Fruit fly (Drosophila melanogaster) whole organism, adult: Measurements from ENCODE around the gene MnM.

Experiments
- CG11617 ChIP-seq: fragments of 200-800 bp; sonication (Bioruptor generic); optimal IDR thresholded peaks from 2 replicates; lab custom pipeline; 2017; ENCODE audit warnings: mild to moderate bottlenecking, missing biosample characterization, missing genetic modification reagents, missing genetic modification characterization
- CG12768 ChIP-seq: fragments of 200-800 bp; sonication (Bioruptor generic); optimal IDR thresholded peaks from 2 replicates; lab custom pipeline; 2017; ENCODE audit warnings: missing biosample characterization, missing genetic modification characterization, mild to moderate bottlenecking, moderate library complexity, missing genetic modification reagents
- CG14711 ChIP-seq: fragments of 200-800 bp; sonication (Bioruptor generic); optimal IDR thresholded peaks from 2 replicates; lab custom pipeline; 2018; ENCODE audit warnings: missing biosample characterization, mild to moderate bottlenecking, missing genetic modification characterization, moderate library complexity
- CG1620 ChIP-seq: fragments of 200-800 bp; sonication (Bioruptor generic); optimal IDR thresholded peaks from 2 replicates; lab custom pipeline; 2016; ENCODE audit warnings: missing biosample characterization, missing genetic modification characterization
- CG33017 ChIP-seq: fragments of 200-800 bp; sonication (Bioruptor generic); optimal IDR thresholded peaks from 2 replicates; lab custom pipeline; 2018; ENCODE audit warnings: missing biosample characterization, mild to moderate bottlenecking, missing genetic modification characterization, moderate library complexity
- CG5204 ChIP-seq: fragments of 200-800 bp; sonication (Bioruptor generic); optimal IDR thresholded peaks from 2 replicates; lab custom pipeline; 2016; ENCODE audit warnings: missing biosample characterization, missing genetic modification characterization
- CG7045 ChIP-seq: fragments of 200-800 bp; sonication (Bioruptor generic); optimal IDR thresholded peaks from 2 replicates; lab custom pipeline; 2017; ENCODE audit warnings: missing biosample characterization, mild to moderate bottlenecking, missing genetic modification characterization
- CG7101 ChIP-seq: fragments of 200-800 bp; sonication (Bioruptor generic); optimal IDR thresholded peaks from 2 replicates; lab custom pipeline; 2018; ENCODE audit warnings: missing biosample characterization, mild to moderate bottlenecking, missing genetic modification characterization, moderate library complexity
- Clk ChIP-seq: fragments of 200-800 bp; sonication (Bioruptor generic); optimal IDR thresholded peaks from 2 replicates; lab custom pipeline; 2017; ENCODE audit warnings: missing biosample characterization, missing genetic modification characterization
- Crg-1 ChIP-seq: fragments of 200-800 bp; sonication (Bioruptor generic); optimal IDR thresholded peaks from 2 replicates; lab custom pipeline; 2016; ENCODE audit warnings: missing biosample characterization, missing genetic modification characterization
- Hr96 ChIP-seq: fragments of 200-800 bp; sonication (Bioruptor generic); optimal IDR thresholded peaks from 2 replicates; lab custom pipeline; 2016; ENCODE audit warnings: missing biosample characterization, missing genetic modification characterization
- Mnt ChIP-seq: fragments of 200-800 bp; sonication (Bioruptor generic); optimal IDR thresholded peaks from 2 replicates; lab custom pipeline; 2016; ENCODE audit warnings: missing biosample characterization, mild to moderate bottlenecking, missing genetic modification characterization
- bab1 ChIP-seq: fragments of 200-800 bp; sonication (Bioruptor generic); optimal IDR thresholded peaks from 3 replicates; lab custom pipeline; 2019; ENCODE audit warnings: missing biosample characterization, mild to moderate bottlenecking, missing genetic modification characterization, moderate library complexity
- cic ChIP-seq: fragments of 200-800 bp; sonication (Bioruptor generic); optimal IDR thresholded peaks from 2 replicates; lab custom pipeline; 2017; ENCODE audit warnings: missing biosample characterization, mild to moderate bottlenecking, missing genetic modification characterization, moderate library complexity
- cnc ChIP-seq, 2 experiments: fragments of >200 bp; optimal IDR thresholded peaks; 2 replicates each; lab custom pipeline; 2017
- kay ChIP-seq: fragments of 200-800 bp; sonication (Bioruptor generic); peaks from one replicate; lab custom pipeline; 2016; ENCODE audit warnings: missing biosample characterization, missing genetic modification characterization, borderline replicate concordance
- ovo ChIP-seq: fragments of 200-800 bp; sonication (Bioruptor generic); optimal IDR thresholded peaks from 2 replicates; lab custom pipeline; 2016; ENCODE audit warnings: missing biosample characterization, missing genetic modification characterization
- pad ChIP-seq: fragments of 200-800 bp; sonication (Bioruptor generic); optimal IDR thresholded peaks from 3 replicates; lab custom pipeline; 2017; ENCODE audit warnings: missing biosample characterization, missing genetic modification characterization, mild to moderate bottlenecking, moderate library complexity, missing genetic modification reagents
- tj ChIP-seq: fragments of 200-800 bp; sonication (Bioruptor generic); optimal IDR thresholded peaks from 3 replicates; lab custom pipeline; 2017; ENCODE audit warnings: missing biosample characterization, mild to moderate bottlenecking, missing genetic modification characterization, moderate library complexity
- toe ChIP-seq: fragments of 200-800 bp; sonication (Bioruptor generic); optimal IDR thresholded peaks from 2 replicates; lab custom pipeline; 2016; ENCODE audit warnings: missing biosample characterization, missing genetic modification characterization

Gene MnM

dm6 chr3L:3222643-3223389 is 44.4 kb upstream of the MnM start, which contains the start of the genes RpL28 and eIF1:
RpL28 (minus strand) TSS chr3L:3222960.
eIF1 (plus strand) TSS chr3L:3223341.
- TF ChIP-seq pad (GFP tag; lab: Kevin White, UChicago) (peak; percentile 87), CG14711 (tag; lab: Kevin White, UChicago) (peak; percentile 79), ovo (GFP tag; lab: Kevin White, UChicago) (peak; percentile 96), Hr96 (GFP tag; lab: Kevin White, UChicago) (peak; percentile 97), CG7045 (GFP tag; lab: Kevin White, UChicago) (peak; percentile 93), Crg-1 (GFP tag; lab: Kevin White, UChicago) (peak; percentile 98), CG12768 (peak; percentile 94), CG1620 (GFP tag; lab: Kevin White, UChicago) (peak; percentile 98), CG33017 (tag; lab: Kevin White, UChicago) (peak; percentile 81), Mnt (peak; percentile 96), Clk (GFP tag; lab: Kevin White, UChicago) (peak; percentile 90), CG7101 (peak; percentile 96), CG11617 (GFP tag; lab: Kevin White, UChicago) (peak; percentile 98), bab1 (peak; percentile 70), tj (GFP tag; lab: Kevin White, UChicago) (peak; percentile 84), cnc (optimal IDR thresholded peaks at IDR 0.05; lab: Kevin White, UChicago) (no peak), cic (GFP tag; lab: Kevin White, UChicago) (peak; percentile 57), CG5204 (GFP tag; lab: Kevin White, UChicago) (no peak), kay (no peak), toe (GFP tag; lab: Kevin White, UChicago) (no peak)

DNA sequence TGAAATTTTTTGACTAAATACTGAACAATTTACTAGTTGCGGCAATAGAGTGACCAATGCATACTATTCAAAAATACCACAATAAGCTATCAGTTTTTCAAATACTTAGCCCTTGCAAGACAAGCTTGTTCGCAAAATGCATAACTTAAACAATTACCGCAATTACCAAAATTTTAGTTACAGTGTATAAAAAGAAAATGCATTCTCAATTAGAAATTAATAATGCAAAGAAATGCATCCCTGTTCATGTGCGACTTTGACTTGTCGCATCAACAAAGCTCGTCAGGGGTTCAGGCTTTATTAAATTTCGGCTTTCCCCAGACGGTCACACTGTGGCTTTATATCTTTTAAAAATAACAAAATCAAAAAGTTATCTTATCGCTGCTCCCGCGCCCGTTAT is 40.5 kb upstream of the MnM start, which contains the start of the genes hob and nSMase:
hob (minus strand) TSS at position 62 of the 400 bp plus-strand sequence.
nSMase (plus strand) TSS at position 298 of the 400 bp plus-strand sequence.
- TF ChIP-seq CG7045 (GFP tag; lab: Kevin White, UChicago) = no peak
- no peak for TF ChIP-seq CG5204 (GFP tag; lab: Kevin White, UChicago)
- TF ChIP-seq kay = no peak
- TF ChIP-seq bab1 = peak; percentile 64
- peak; percentile 33 for TF ChIP-seq CG7101
- peak; percentile 47 for TF ChIP-seq cic (GFP tag; lab: Kevin White, UChicago)
- no peak for TF ChIP-seq Clk (GFP tag; lab: Kevin White, UChicago)
- TF ChIP-seq CG14711 (tag; lab: Kevin White, UChicago) = peak; percentile 14
- no peak for TF ChIP-seq CG33017 (tag; lab: Kevin White, UChicago)
- TF ChIP-seq CG1620 (GFP tag; lab: Kevin White, UChicago) = peak; percentile 13
- peak; percentile 8 for TF ChIP-seq tj (GFP tag; lab: Kevin White, UChicago)
- TF ChIP-seq pad (GFP tag; lab: Kevin White, UChicago) = peak; percentile 4
- TF ChIP-seq CG11617 (GFP tag; lab: Kevin White, UChicago) = peak; percentile 37
- peak; percentile 60 for TF ChIP-seq Mnt

DNA sequence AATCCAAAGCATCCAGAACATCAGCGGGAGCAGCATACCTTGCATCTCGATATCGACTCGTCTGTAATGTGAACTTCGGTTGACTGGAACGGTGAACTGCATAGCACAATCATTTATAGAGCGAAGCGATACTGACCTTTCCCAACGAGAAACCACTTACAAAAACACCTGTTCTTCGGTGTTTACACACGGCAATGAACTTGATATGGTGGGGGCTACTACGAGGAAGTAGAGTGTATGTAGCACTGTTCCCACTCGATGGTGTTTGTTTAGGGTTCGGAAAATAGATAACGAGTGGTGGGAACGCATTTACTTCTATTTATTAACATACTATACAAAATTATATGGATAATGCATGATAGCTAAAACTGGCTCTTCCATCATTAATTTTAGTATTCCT is 30.5 kb upstream of the MnM start, which contains the start of the genes CG32269 and CG32270:
CG32269 (minus strand) TSS at position 91 of the 400 bp plus-strand sequence.
CG32270 (minus strand) TSS at position 91 of the 400 bp plus-strand sequence.
- TF ChIP-seq CG5204 (GFP tag; lab: Kevin White, UChicago) (no peak), Crg-1 (GFP tag; lab: Kevin White, UChicago) (peak; percentile 51), tj (GFP tag; lab: Kevin White, UChicago) (no peak), CG7101 (peak; percentile 48), Hr96 (GFP tag; lab: Kevin White, UChicago) (peak; percentile 40), cnc (optimal IDR thresholded peaks at IDR 0.05; lab: Kevin White, UChicago) (no peak), Clk (GFP tag; lab: Kevin White, UChicago) (no peak), ovo (GFP tag; lab: Kevin White, UChicago) (peak; percentile 24), CG7045 (GFP tag; lab: Kevin White, UChicago) (peak; percentile 52), CG12768 (peak; percentile 73), Mnt (peak; percentile 60), CG11617 (GFP tag; lab: Kevin White, UChicago) (peak; percentile 18), bab1 (no peak), CG33017 (tag; lab: Kevin White, UChicago) (peak; percentile 2), toe (GFP tag; lab: Kevin White, UChicago) (peak; percentile 46), kay (no peak), CG1620 (GFP tag; lab: Kevin White, UChicago) (peak; percentile 23), CG14711 (tag; lab: Kevin White, UChicago) (no peak), pad (GFP tag; lab: Kevin White, UChicago) (peak; percentile 12), cic (GFP tag; lab: Kevin White, UChicago) (peak; percentile 65)

DNA sequence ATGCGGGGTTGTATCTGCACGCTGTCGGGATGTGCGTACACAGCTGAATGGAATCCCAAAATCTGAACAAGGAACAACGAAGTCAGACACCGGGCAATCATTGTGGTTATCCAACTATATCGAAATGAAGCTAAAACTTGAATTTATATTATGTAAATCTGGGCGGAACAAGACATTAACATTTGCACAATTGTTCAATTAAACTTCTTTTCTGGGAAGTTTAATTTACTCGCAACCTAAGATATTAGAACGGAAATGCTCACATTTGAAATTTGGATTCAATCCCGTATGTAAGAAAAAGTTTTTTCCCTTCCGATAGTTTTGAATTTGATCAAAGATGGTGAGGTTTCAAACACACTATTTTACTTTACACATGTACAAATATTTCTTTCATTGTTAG is 27.9 kb upstream of the MnM start, which contains the start of gene CG33160:
CG33160 (minus strand) TSS at position 101 of the 400 bp plus-strand sequence.
- TF ChIP-seq kay (no peak), CG33017 (tag; lab: Kevin White, UChicago) (no peak), cic (GFP tag; lab: Kevin White, UChicago) (no peak), toe (GFP tag; lab: Kevin White, UChicago) (no peak), Hr96 (GFP tag; lab: Kevin White, UChicago) (no peak), bab1 (no peak), CG5204 (GFP tag; lab: Kevin White, UChicago) (no peak), cnc (optimal IDR thresholded peaks at IDR 0.05; lab: Kevin White, UChicago) (no peak), Mnt (no peak), CG12768 (no peak), CG14711 (tag; lab: Kevin White, UChicago) (no peak), Clk (GFP tag; lab: Kevin White, UChicago) (no peak)

dm6 chr3L:3205349-3205748 is 27.0 kb upstream of the MnM start, which contains the start of gene CG32277:
CG32277 (minus strand) TSS chr3L:3205449.
- TF ChIP-seq CG1620 (GFP tag; lab: Kevin White, UChicago) = no peak
